Worm (Caenorhabditis elegans) whole organism, midembryonic: ENCODE results near the gene T24C2.5.

ENCODE experiments used
- T22C8.4 ChIP-seq: fragments of 200-800 bp; sonication (Bioruptor generic); IDR thresholded peaks from 2 replicates; pipeline ENCODE4 v1.3.6; 2022; ENCODE audit warnings: missing genetic modification characterization, missing compliant biosample characterization
- cog-1 ChIP-seq: sonication (generic microtip); optimal IDR thresholded peaks from 2 replicates; lab custom pipeline; 2016; ENCODE audit warnings: missing genetic modification characterization, missing compliant biosample characterization
- med-1 ChIP-seq: sonication (generic microtip); optimal IDR thresholded peaks from 2 replicates; lab custom pipeline; 2017; ENCODE audit warnings: missing genetic modification characterization, mild to moderate bottlenecking, missing compliant biosample characterization, antibody characterized with exemption, missing genetic modification reagents; ENCODE audit not compliant: insufficient read depth
- ref-1 ChIP-seq: fragments of 200-800 bp; sonication (Bioruptor generic); conservative IDR thresholded peaks from 2 replicates; pipeline ENCODE4 v1.3.6; 2022; ENCODE audit warnings: missing genetic modification reagents, missing genetic modification characterization, missing compliant biosample characterization
- tab-1 ChIP-seq: fragments of 200-800 bp; sonication (Bioruptor generic); IDR thresholded peaks from 2 replicates; pipeline ENCODE4 v1.3.6; 2022; ENCODE audit warnings: missing genetic modification characterization, missing compliant biosample characterization
- ztf-29 ChIP-seq: fragments of 200-800 bp; sonication (Bioruptor generic); IDR thresholded peaks from 2 replicates; pipeline ENCODE4 v1.3.6; 2022; ENCODE audit warnings: missing genetic modification reagents, missing genetic modification characterization, missing compliant biosample characterization

DNA sequence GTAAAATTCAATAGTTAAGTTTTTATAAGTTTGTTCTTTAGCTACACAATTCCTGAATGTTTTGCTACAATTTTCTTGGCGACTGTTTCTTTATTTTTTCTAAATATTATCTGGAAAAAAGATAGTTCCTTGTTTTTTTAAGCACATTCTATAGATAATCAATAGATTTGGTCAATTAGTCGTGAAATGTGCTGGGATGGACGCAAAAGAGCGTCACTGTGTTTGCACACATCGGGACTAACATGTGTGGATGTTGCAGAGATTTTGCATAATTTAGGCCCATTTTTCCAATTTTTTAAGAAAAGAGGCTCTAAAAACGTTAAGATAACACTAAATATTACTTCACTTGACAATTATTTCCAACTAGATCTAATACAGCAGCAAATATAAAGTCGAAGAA, 20.8 kb upstream of the T24C2.5 start:
- TF ChIP-seq tab-1 (GFP tag; lab: Robert Waterston, UW), result no peak
- no peak for TF ChIP-seq cog-1 (tag; lab: Kevin White, UChicago)
- TF ChIP-seq T22C8.4, result peak; percentile 54; the same call in 1 of the 2 replicates
- TF ChIP-seq med-1 (GFP tag; lab: Kevin White, UChicago), result no peak
- no peak for TF ChIP-seq ztf-29 (GFP tag; lab: Robert Waterston, UW)
- no peak for TF ChIP-seq ref-1
